Fruit fly (Drosophila melanogaster) whole organism, embryonic: Measurements from ENCODE around the gene udt.

ENCODE experiments used
- Bteb2 ChIP-seq: fragments of 200-800 bp; sonication (Bioruptor generic); optimal IDR thresholded peaks from 2 replicates; lab custom pipeline; 2016; ENCODE audit warnings: missing biosample characterization, missing genetic modification characterization
- CG10209 ChIP-seq: fragments of 200-800 bp; sonication (Bioruptor generic); optimal IDR thresholded peaks from 3 replicates; lab custom pipeline; 2017; ENCODE audit warnings: missing biosample characterization, mild to moderate bottlenecking, missing genetic modification characterization, missing genetic modification reagents
- CG1024 ChIP-seq: fragments of 200-800 bp; sonication (Bioruptor generic); IDR thresholded peaks from 2 replicates; pipeline ENCODE4 v1.3.6; 2022; ENCODE audit warnings: missing biosample characterization, missing genetic modification characterization
- CG10274 ChIP-seq: fragments of 200-800 bp; sonication (Bioruptor generic); optimal IDR thresholded peaks from 3 replicates; lab custom pipeline; 2017; ENCODE audit warnings: missing biosample characterization, mild to moderate bottlenecking, missing genetic modification characterization
- CG10431 ChIP-seq: fragments of 200-800 bp; sonication (Bioruptor generic); optimal IDR thresholded peaks from 3 replicates; lab custom pipeline; 2018; ENCODE audit warnings: missing biosample characterization, mild to moderate bottlenecking, missing genetic modification characterization
- CG10959 ChIP-seq: fragments of 200-800 bp; sonication (Bioruptor generic); IDR thresholded peaks from 2 replicates; pipeline ENCODE4 v1.3.6; 2022; ENCODE audit warnings: missing biosample characterization, missing genetic modification characterization
- CG11093 ChIP-seq: fragments of 200-800 bp; sonication (Bioruptor generic); IDR thresholded peaks from 3 replicates; pipeline ENCODE4 v1.3.6; 2022; ENCODE audit warnings: missing biosample characterization, missing genetic modification characterization
- CG1233 ChIP-seq: fragments of 200-800 bp; sonication (Bioruptor generic); optimal IDR thresholded peaks from 4 replicates; lab custom pipeline; 2018; ENCODE audit warnings: missing biosample characterization, mild to moderate bottlenecking, missing genetic modification characterization
- CG13296 ChIP-seq: fragments of 200-800 bp; sonication (Bioruptor generic); optimal IDR thresholded peaks from 3 replicates; lab custom pipeline; 2018; ENCODE audit warnings: missing biosample characterization, mild to moderate bottlenecking, missing genetic modification characterization
- CG15011 ChIP-seq: fragments of 200-800 bp; sonication (Bioruptor generic); optimal IDR thresholded peaks from 3 replicates; lab custom pipeline; 2018; ENCODE audit warnings: missing biosample characterization, mild to moderate bottlenecking, missing genetic modification characterization
- CG15696 ChIP-seq: fragments of 200-800 bp; sonication (Bioruptor generic); optimal IDR thresholded peaks from 2 replicates; lab custom pipeline; 2019; ENCODE audit warnings: missing biosample characterization, mild to moderate bottlenecking, missing genetic modification characterization, moderate library complexity
- CG17328 ChIP-seq: fragments of 200-800 bp; sonication (Bioruptor generic); IDR thresholded peaks from 2 replicates; pipeline ENCODE4 v1.3.6; 2022; ENCODE audit warnings: missing biosample characterization, missing genetic modification characterization
- CG3847 ChIP-seq: fragments of 200-800 bp; sonication (Bioruptor generic); IDR thresholded peaks from 2 replicates; pipeline ENCODE4 v1.3.6; 2022; ENCODE audit warnings: missing biosample characterization, missing genetic modification characterization
- CG3995 ChIP-seq: fragments of 200-800 bp; sonication (Bioruptor generic); optimal IDR thresholded peaks from 3 replicates; lab custom pipeline; 2016; ENCODE audit warnings: missing biosample characterization, missing genetic modification characterization
- CG4854 ChIP-seq: fragments of 200-800 bp; sonication (Bioruptor generic); optimal IDR thresholded peaks from 2 replicates; lab custom pipeline; 2016; ENCODE audit warnings: missing biosample characterization, missing genetic modification characterization, inconsistent platforms
- CG5245 ChIP-seq: fragments of 200-800 bp; sonication (Bioruptor generic); optimal IDR thresholded peaks from 3 replicates; lab custom pipeline; 2016; ENCODE audit warnings: missing biosample characterization, missing genetic modification characterization
- CG7839 ChIP-seq: fragments of 200-800 bp; sonication (Bioruptor generic); optimal IDR thresholded peaks from 3 replicates; lab custom pipeline; 2018; ENCODE audit warnings: missing biosample characterization, mild to moderate bottlenecking, missing genetic modification characterization, moderate library complexity
- CG7963 ChIP-seq: fragments of 200-800 bp; sonication (Bioruptor generic); IDR thresholded peaks from 3 replicates; pipeline ENCODE4 v1.3.6; 2022; ENCODE audit warnings: missing biosample characterization, missing genetic modification characterization; ENCODE audit not compliant: partially characterized antibody
- CG9609 ChIP-seq: fragments of 200-800 bp; sonication (Bioruptor generic); optimal IDR thresholded peaks from 3 replicates; lab custom pipeline; 2016; ENCODE audit warnings: missing biosample characterization, missing genetic modification characterization
- CG9727 ChIP-seq: fragments of 200-800 bp; sonication (Bioruptor generic); optimal IDR thresholded peaks from 3 replicates; lab custom pipeline; 2017; ENCODE audit warnings: missing biosample characterization, mild to moderate bottlenecking, missing genetic modification characterization
- CG9797 ChIP-seq: fragments of 200-800 bp; sonication (Bioruptor generic); optimal IDR thresholded peaks from 3 replicates; lab custom pipeline; 2018; ENCODE audit warnings: missing biosample characterization, mild to moderate bottlenecking, missing genetic modification characterization
- CHES-1-like ChIP-seq: fragments of 200-800 bp; sonication (Bioruptor generic); optimal IDR thresholded peaks from 2 replicates; lab custom pipeline; 2016; ENCODE audit warnings: missing biosample characterization, missing genetic modification characterization
- CkIIα-i1 ChIP-seq: fragments of 200-800 bp; sonication (Bioruptor generic); IDR thresholded peaks from 2 replicates; pipeline ENCODE4 v1.3.6; 2022; ENCODE audit warnings: missing biosample characterization, missing genetic modification characterization
- Hmr ChIP-seq: fragments of 200-800 bp; sonication (Bioruptor generic); optimal IDR thresholded peaks from 3 replicates; lab custom pipeline; 2017; ENCODE audit warnings: mild to moderate bottlenecking, missing biosample characterization, missing genetic modification reagents, missing genetic modification characterization
- Hsf ChIP-seq: fragments of 200-800 bp; sonication (Bioruptor generic); optimal IDR thresholded peaks from 3 replicates; lab custom pipeline; 2016; ENCODE audit warnings: missing biosample characterization, missing genetic modification characterization
- Mes4 ChIP-seq: fragments of 200-800 bp; sonication (Bioruptor generic); optimal IDR thresholded peaks from 2 replicates; lab custom pipeline; 2016; ENCODE audit warnings: missing biosample characterization, missing genetic modification characterization
- Mrtf ChIP-seq: fragments of 200-800 bp; sonication (Bioruptor generic); IDR thresholded peaks from 3 replicates; pipeline ENCODE4 v1.3.6; 2022; ENCODE audit warnings: missing biosample characterization, missing genetic modification characterization
- Nf-YA ChIP-seq: fragments of 200-800 bp; sonication (Bioruptor generic); IDR thresholded peaks from 2 replicates; pipeline ENCODE4 v1.3.6; 2022; ENCODE audit warnings: missing biosample characterization, missing genetic modification characterization
- Nf-YC ChIP-seq: fragments of 200-800 bp; optimal IDR thresholded peaks from 3 replicates; lab custom pipeline; 2019; ENCODE audit warnings: missing biosample characterization, mild to moderate bottlenecking, missing genetic modification characterization, moderate library complexity
- NfI ChIP-seq: fragments of 200-800 bp; sonication (Bioruptor generic); optimal IDR thresholded peaks from 3 replicates; lab custom pipeline; 2018; ENCODE audit warnings: missing biosample characterization, mild to moderate bottlenecking, missing genetic modification characterization, moderate library complexity
- Optix ChIP-seq: fragments of 200-800 bp; sonication (Bioruptor generic); IDR thresholded peaks from 3 replicates; pipeline ENCODE4 v1.3.6; 2022; ENCODE audit warnings: missing biosample characterization, missing genetic modification characterization
- PHDP ChIP-seq: fragments of 200-800 bp; sonication (Bioruptor generic); optimal IDR thresholded peaks from 3 replicates; lab custom pipeline; 2018; ENCODE audit warnings: missing biosample characterization, mild to moderate bottlenecking, missing genetic modification characterization, moderate library complexity
- Ptx1 ChIP-seq: fragments of 200-800 bp; sonication (Bioruptor generic); IDR thresholded peaks from 2 replicates; pipeline ENCODE4 v1.3.6; 2022; ENCODE audit warnings: missing biosample characterization, missing genetic modification characterization
- Side ChIP-seq: fragments of 200-800 bp; sonication (Bioruptor generic); optimal IDR thresholded peaks from 2 replicates; lab custom pipeline; 2016; ENCODE audit warnings: missing biosample characterization, missing genetic modification characterization
- Trl ChIP-seq, 3 experiments: fragments of >200 bp in 2 of 3; fragments of 200-800 bp in 1 of 3; sonication (Bioruptor generic) in 1 of 3; optimal IDR thresholded peaks; 2 replicates in 1 of 3; 3 replicates in 2 of 3; lab custom pipeline; 2016 to 2017; ENCODE audit warnings: missing biosample characterization in 1 of 3, missing genetic modification characterization in 1 of 3
- cas ChIP-seq: fragments of 200-800 bp; sonication (Bioruptor generic); IDR thresholded peaks from 2 replicates; pipeline ENCODE4 v1.3.6; 2022; ENCODE audit warnings: missing biosample characterization, missing genetic modification characterization
- croc ChIP-seq: fragments of 200-800 bp; sonication (Bioruptor generic); conservative IDR thresholded peaks from 3 replicates; pipeline ENCODE4 v1.3.6; 2022; ENCODE audit warnings: missing biosample characterization, missing genetic modification characterization
- cwo ChIP-seq: fragments of 200-800 bp; sonication (Bioruptor generic); optimal IDR thresholded peaks from 3 replicates; lab custom pipeline; 2017; ENCODE audit warnings: missing biosample characterization, missing genetic modification characterization, mild to moderate bottlenecking, moderate library complexity, missing genetic modification reagents
- dpn ChIP-seq, 2 experiments: fragments of 200-800 bp; sonication (Bioruptor generic); optimal IDR thresholded peaks; 3 replicates each; lab custom pipeline; 2016; ENCODE audit warnings: missing biosample characterization in 2 of 2, missing genetic modification characterization in 2 of 2
- fd64A ChIP-seq: fragments of 200-800 bp; sonication (Bioruptor generic); optimal IDR thresholded peaks from 3 replicates; lab custom pipeline; 2018; ENCODE audit warnings: missing biosample characterization, mild to moderate bottlenecking, missing genetic modification characterization
- grau ChIP-seq: fragments of 200-800 bp; optimal IDR thresholded peaks from 3 replicates; lab custom pipeline; 2019; ENCODE audit warnings: missing biosample characterization, mild to moderate bottlenecking, missing genetic modification characterization, moderate library complexity
- mam ChIP-seq: fragments of 200-800 bp; sonication (Bioruptor generic); optimal IDR thresholded peaks from 3 replicates; lab custom pipeline; 2016; ENCODE audit warnings: missing biosample characterization, missing genetic modification characterization
- org-1 ChIP-seq: fragments of 200-800 bp; sonication (Bioruptor generic); optimal IDR thresholded peaks from 2 replicates; lab custom pipeline; 2017; ENCODE audit warnings: missing biosample characterization, missing genetic modification characterization
- schlank ChIP-seq: fragments of 200-800 bp; sonication (Bioruptor generic); optimal IDR thresholded peaks from 2 replicates; lab custom pipeline; 2018; ENCODE audit warnings: missing biosample characterization, mild to moderate bottlenecking, missing genetic modification characterization
- sqz ChIP-seq: fragments of 200-800 bp; sonication (Bioruptor generic); optimal IDR thresholded peaks from 3 replicates; lab custom pipeline; 2018; ENCODE audit warnings: missing biosample characterization, mild to moderate bottlenecking, missing genetic modification characterization
- tll ChIP-seq, 2 experiments: fragments of 200-800 bp in 1 of 2; fragments of >200 bp in 1 of 2; sonication (Bioruptor generic) in 1 of 2; optimal IDR thresholded peaks; 2 replicates each; lab custom pipeline; 2017 to 2019; ENCODE audit warnings: missing biosample characterization in 2 of 2, missing genetic modification characterization in 2 of 2, mild to moderate bottlenecking in 1 of 2, moderate library complexity in 1 of 2
- toy ChIP-seq: fragments of 200-800 bp; sonication (Bioruptor generic); IDR thresholded peaks from 2 replicates; pipeline ENCODE4 v1.3.6; 2022; ENCODE audit warnings: missing biosample characterization, missing genetic modification characterization
- trem ChIP-seq: fragments of 200-800 bp; optimal IDR thresholded peaks from 3 replicates; lab custom pipeline; 2019; ENCODE audit warnings: missing biosample characterization, mild to moderate bottlenecking, missing genetic modification characterization, moderate library complexity
- vvl ChIP-seq: fragments of 200-800 bp; sonication (Bioruptor generic); IDR thresholded peaks from 2 replicates; pipeline ENCODE4 v1.3.6; 2022; ENCODE audit warnings: missing biosample characterization, missing genetic modification characterization
- yki ChIP-seq: fragments of >200 bp; optimal IDR thresholded peaks from 3 replicates; lab custom pipeline; 2018

udt gene

dm6 chr3R:23729632-23730471 lies 33.2 kb downstream of the udt start (continued):
- TF ChIP-seq grau (tag; lab: Kevin White, UChicago) (peak; percentile 14), CG4854 (GFP tag; lab: Kevin White, UChicago) (no peak), Mrtf (no peak), Trl (optimal IDR thresholded peaks at IDR 0.05; lab: Kevin White, UChicago) (no peak), Trl (GFP tag; optimal IDR thresholded peaks at IDR 0.05; lab: Kevin White, UChicago) (no peak), CkIIα-i1 (GFP tag; lab: Robert Waterston, UW) (no peak), CG9609 (GFP tag; lab: Kevin White, UChicago) (no peak), fd64A (GFP tag; lab: Kevin White, UChicago) (no peak), CG7963 (peak; percentile 58; the same call in 2 of the 3 replicates), vvl (GFP tag; lab: Robert Waterston, UW) (peak; percentile 34; the same call in 1 of the 2 replicates), CG3995 (no peak), CG9727 (GFP tag; lab: Kevin White, UChicago) (no peak), Mes4 (no peak), CG1233 (GFP tag; lab: Kevin White, UChicago) (no peak), tll (GFP tag; optimal IDR thresholded peaks at IDR 0.05; lab: Kevin White, UChicago) (no peak), CG1024 (GFP tag; lab: Robert Waterston, UW) (no peak), Nf-YC (tag; lab: Kevin White, UChicago) (peak; percentile 38), CG11093 (GFP tag; lab: Robert Waterston, UW) (no peak), CG10209 (no peak), Hmr (GFP tag; lab: Kevin White, UChicago) (peak; percentile 32), org-1 (GFP tag; lab: Kevin White, UChicago) (no peak), yki (lab: Kevin White, UChicago) (no peak), Hsf (no peak), sqz (GFP tag; lab: Kevin White, UChicago) (no peak), schlank (tag; lab: Kevin White, UChicago) (no peak)

DNA sequence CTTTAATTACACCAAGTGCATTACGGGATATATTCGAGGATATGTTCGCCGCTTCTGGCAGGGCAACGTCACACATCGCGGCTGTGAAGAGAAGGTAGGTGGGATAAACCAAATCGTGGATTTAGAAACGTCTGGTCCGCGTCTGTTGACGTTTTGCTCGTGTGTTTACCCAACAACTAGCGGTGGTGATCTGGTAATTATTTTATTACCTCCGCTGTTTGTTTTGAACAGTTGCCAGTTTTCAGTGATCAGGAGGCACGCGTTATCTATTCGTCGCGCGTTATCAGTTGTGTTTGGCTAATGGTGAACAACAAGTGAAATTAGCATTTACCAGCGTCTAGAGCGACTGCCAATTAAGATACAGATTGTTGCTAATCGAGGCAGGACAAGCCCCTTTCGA lies 34.0 kb downstream of the udt start:
- TF ChIP-seq mam (GFP tag; lab: Kevin White, UChicago), result peak; percentile 7
- TF ChIP-seq CG10431 (GFP tag; lab: Kevin White, UChicago), result no peak
- peak; percentile 8 for TF ChIP-seq NfI (GFP tag; lab: Kevin White, UChicago)
- no peak for TF ChIP-seq trem (tag; lab: Kevin White, UChicago)
- TF ChIP-seq CG13296 (GFP tag; lab: Kevin White, UChicago), result peak; percentile 81
- no peak for TF ChIP-seq cas (GFP tag; lab: Robert Waterston, UW)
- no peak for TF ChIP-seq croc
- TF ChIP-seq Bteb2 (GFP tag; lab: Kevin White, UChicago), result no peak
- TF ChIP-seq Optix (GFP tag; lab: Robert Waterston, UW), result no peak
- TF ChIP-seq CG15696, result peak; percentile 30
- TF ChIP-seq CG10274, result peak; percentile 4
- TF ChIP-seq CG3847 (GFP tag; lab: Robert Waterston, UW), result no peak
- TF ChIP-seq CG17328 (GFP tag; lab: Robert Waterston, UW), result no peak
- no peak for TF ChIP-seq CG5245 (GFP tag; lab: Kevin White, UChicago)
- peak; percentile 65 for TF ChIP-seq PHDP (tag; lab: Kevin White, UChicago)
- no peak for TF ChIP-seq Side (GFP tag; lab: Kevin White, UChicago)
- no peak for TF ChIP-seq Ptx1 (GFP tag; lab: Robert Waterston, UW)
- TF ChIP-seq CG9797, result no peak
- no peak for TF ChIP-seq toy (GFP tag; lab: Robert Waterston, UW)
- TF ChIP-seq cwo (GFP tag; lab: Kevin White, UChicago), result peak; percentile 27
- TF ChIP-seq CG7839, result no peak
- peak; percentile 24 for TF ChIP-seq CG15011 (GFP tag; lab: Kevin White, UChicago)
- TF ChIP-seq CG10959 (GFP tag; lab: Robert Waterston, UW), result no peak
- TF ChIP-seq Nf-YA (GFP tag; lab: Robert Waterston, UW), result no peak
- peak in 1 of 2 experiments; percentile 26 for TF ChIP-seq dpn (GFP tag; optimal IDR thresholded peaks at IDR 0.05; lab: Kevin White, UChicago)
- TF ChIP-seq CG10209, result peak; percentile 40
- TF ChIP-seq CHES-1-like, result peak; percentile 18
